Worm (Caenorhabditis elegans) whole organism, L4/young adult: ENCODE results near the gene str-1.

ENCODE experiments used
- W03F9.2 ChIP-seq: fragments of 150-350 bp; optimal IDR thresholded peaks from 2 replicates; lab custom pipeline; 2014; ENCODE audit warnings: missing biosample characterization, missing genetic modification characterization
- him-1 ChIP-seq: sonication (generic microtip); optimal IDR thresholded peaks from 2 replicates; lab custom pipeline; 2016; ENCODE audit warnings: missing genotype, missing genetic modification reagents, missing genetic modification characterization, missing compliant biosample characterization

DNA sequence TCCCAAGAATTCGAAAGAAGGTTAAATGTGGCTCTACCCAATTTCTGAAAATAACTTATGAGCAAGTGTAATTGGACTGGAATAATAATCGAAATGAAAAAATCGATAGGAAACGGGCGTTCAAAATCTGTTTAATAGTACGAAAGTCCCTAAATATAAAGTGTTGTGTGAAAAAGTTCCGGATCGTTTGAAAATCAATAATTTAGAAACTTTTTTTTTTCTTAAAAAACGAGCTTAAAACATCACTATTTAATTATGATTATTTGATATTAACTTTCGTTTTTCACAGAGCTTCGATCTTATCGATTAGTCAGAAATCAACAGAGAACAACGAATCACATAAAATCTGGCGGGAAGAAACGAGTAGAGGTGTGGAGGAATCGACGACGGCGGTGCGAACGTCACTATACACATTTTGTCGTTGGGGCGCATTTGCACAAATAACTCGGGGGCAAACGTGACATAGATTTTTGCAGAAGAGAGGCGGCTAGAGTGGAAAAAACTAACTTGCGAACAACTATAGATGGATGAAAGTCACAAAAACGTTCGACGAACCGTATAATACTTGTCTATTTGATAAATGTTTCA, 28.8 kb upstream of the str-1 start, which contains the start of gene hecd-1:
- TF ChIP-seq him-1 (tag; lab: Kevin White, UChicago), result no peak
- no peak for TF ChIP-seq W03F9.2 (tag; lab: Kevin White, UChicago)
